Fruit fly (Drosophila melanogaster): Measurements from ENCODE around the gene Tango2.

Gene Tango2

dm6 chrX:13616417-13617050 lies at the start of gene Tango2, which contains the start of gene tth:
Gene Tango2 (plus strand): TSS chrX:13616989.
Gene tth (minus strand): TSS chrX:13616586.
- TF ChIP-seq CG9139 (GFP tag; optimal IDR thresholded peaks at IDR 0.05), result no peak
- TF ChIP-seq acj6 (GFP tag; optimal IDR thresholded peaks at IDR 0.05), result peak; percentile 89
- no peak for TF ChIP-seq Hr38 (GFP tag; optimal IDR thresholded peaks at IDR 0.05)
- peak; percentile 79 for TF ChIP-seq cyc (GFP tag; optimal IDR thresholded peaks at IDR 0.05)
- peak; percentile 29 for TF ChIP-seq fkh (GFP tag; optimal IDR thresholded peaks at IDR 0.05)
- TF ChIP-seq CG32006 (GFP tag; optimal IDR thresholded peaks at IDR 0.05), result peak; percentile 87
- TF ChIP-seq dsx (GFP tag; optimal IDR thresholded peaks at IDR 0.05; ENCODE audit: poor library complexity, severe bottlenecking), result peak; percentile 77
- peak; percentile 51 for TF ChIP-seq CG6808 (GFP tag; optimal IDR thresholded peaks at IDR 0.05)
- TF ChIP-seq Hr39 (GFP tag; optimal IDR thresholded peaks at IDR 0.05), result peak; percentile 88
- TF ChIP-seq Sox102F (GFP tag; optimal IDR thresholded peaks at IDR 0.05), result no peak
- peak; percentile 76 for TF ChIP-seq Sox15 (GFP tag; optimal IDR thresholded peaks at IDR 0.05)
- TF ChIP-seq achi (GFP tag; optimal IDR thresholded peaks at IDR 0.05), result peak; percentile 85
- peak; percentile 89 for TF ChIP-seq topi (GFP tag; optimal IDR thresholded peaks at IDR 0.05)
- peak; percentile 58 for TF ChIP-seq CG11294 (GFP tag; IDR thresholded peaks at IDR 0.05)
- peak; percentile 94 for TF ChIP-seq svp (GFP tag)
- TF ChIP-seq pdm3 (GFP tag; optimal IDR thresholded peaks at IDR 0.05), result peak; percentile 93
- peak; percentile 47 for TF ChIP-seq CG1621 (tag; optimal IDR thresholded peaks at IDR 0.05)
- no peak for TF ChIP-seq spab (GFP tag; optimal IDR thresholded peaks at IDR 0.05)
- peak; percentile 85 for TF ChIP-seq Sox14 (GFP tag; optimal IDR thresholded peaks at IDR 0.05)
- TF ChIP-seq CG6163 (GFP tag; IDR thresholded peaks at IDR 0.05), result peak; percentile 84
- peak; percentile 89 for TF ChIP-seq CG8119 (GFP tag; IDR thresholded peaks at IDR 0.05)
- TF ChIP-seq salr (GFP tag; optimal IDR thresholded peaks at IDR 0.05), result peak in 1 of 2 experiments; percentile 60
- TF ChIP-seq Eip93F (GFP tag; optimal IDR thresholded peaks at IDR 0.05), result peak; percentile 85
- TF ChIP-seq CG4318 (GFP tag; optimal IDR thresholded peaks at IDR 0.05), result no peak
- peak; percentile 86 for TF ChIP-seq Gug (GFP tag; IDR thresholded peaks at IDR 0.05)
- peak; percentile 84 for TF ChIP-seq CG10631 (GFP tag; optimal IDR thresholded peaks at IDR 0.05)
- peak; percentile 78 for TF ChIP-seq CG3919 (GFP tag; optimal IDR thresholded peaks at IDR 0.05)
- TF ChIP-seq fd59A (GFP tag; optimal IDR thresholded peaks at IDR 0.05), result peak; percentile 68
- peak; percentile 81 for TF ChIP-seq CG8632 (GFP tag; optimal IDR thresholded peaks at IDR 0.05)
- TF ChIP-seq CG7368 (GFP tag; optimal IDR thresholded peaks at IDR 0.05), result peak; percentile 41
- peak; percentile 90 for TF ChIP-seq Smox (GFP tag; optimal IDR thresholded peaks at IDR 0.05)
- peak; percentile 70 for TF ChIP-seq CG34406 (GFP tag; optimal IDR thresholded peaks at IDR 0.05)
- peak; percentile 87 for TF ChIP-seq OdsH (GFP tag; optimal IDR thresholded peaks at IDR 0.05)
- peak; percentile 91 for TF ChIP-seq CG31627 (GFP tag; optimal IDR thresholded peaks at IDR 0.05)
- TF ChIP-seq CG10669 (GFP tag; optimal IDR thresholded peaks at IDR 0.05), result peak; percentile 73
- TF ChIP-seq CG6792 (GFP tag; optimal IDR thresholded peaks at IDR 0.05), result peak; percentile 80
- peak; percentile 92 for TF ChIP-seq lz (GFP tag; optimal IDR thresholded peaks at IDR 0.05)
- TF ChIP-seq Lpt (GFP tag; optimal IDR thresholded peaks at IDR 0.05), result peak; percentile 71
- TF ChIP-seq Met (GFP tag; optimal IDR thresholded peaks at IDR 0.05), result peak; percentile 86
- TF ChIP-seq CG11762 (GFP tag; optimal IDR thresholded peaks at IDR 0.05; ENCODE audit: insufficient read depth), result peak; percentile 56
- peak; percentile 38 for TF ChIP-seq CG8319 (GFP tag; optimal IDR thresholded peaks at IDR 0.05)
- peak; percentile 83 for TF ChIP-seq eg (GFP tag; IDR thresholded peaks at IDR 0.05)
- TF ChIP-seq CG15336 (GFP tag; IDR thresholded peaks at IDR 0.05), result peak; percentile 87
- peak; percentile 56 to 78 for TF ChIP-seq ss (GFP tag; optimal IDR thresholded peaks at IDR 0.05)
- TF ChIP-seq Blimp-1 (GFP tag; optimal IDR thresholded peaks at IDR 0.05), result peak; percentile 43
- peak; percentile 80 for TF ChIP-seq Ets21C (GFP tag; optimal IDR thresholded peaks at IDR 0.05)
- peak; percentile 70 for TF ChIP-seq Ets96B (tag; optimal IDR thresholded peaks at IDR 0.05)
- peak; percentile 96 for TF ChIP-seq Eip78C (GFP tag)
- peak; percentile 82 for TF ChIP-seq CG3032 (tag; optimal IDR thresholded peaks at IDR 0.05)
- no peak for TF ChIP-seq CG6854 (GFP tag; optimal IDR thresholded peaks at IDR 0.05)
- peak; percentile 86 for TF ChIP-seq Hr4 (GFP tag; optimal IDR thresholded peaks at IDR 0.05)
